Worm (Caenorhabditis elegans) whole organism, L1 larva: Measurements from ENCODE around the gene T25B9.11.

Source experiments
- aha-1 ChIP-seq: fragments of 150-350 bp; optimal IDR thresholded peaks from 2 replicates; lab custom pipeline; 2014; ENCODE audit warnings: missing biosample characterization, missing genetic modification characterization
- irx-1 ChIP-seq: sonication (generic microtip); optimal IDR thresholded peaks from 2 replicates; lab custom pipeline; 2016; ENCODE audit warnings: missing genetic modification characterization, missing compliant biosample characterization
- lin-14 ChIP-seq: fragments of 200-800 bp; sonication (Bioruptor generic); optimal IDR thresholded peaks from 2 replicates; lab custom pipeline; 2018; ENCODE audit warnings: mild to moderate bottlenecking, missing genetic modification characterization, moderate library complexity, missing compliant biosample characterization
- lin-35 ChIP-seq, 2 experiments: fragments of 150-350 bp; optimal IDR thresholded peaks; 2 replicates each; lab custom pipeline; 2014; ENCODE audit warnings: missing biosample characterization in 2 of 2, missing genetic modification characterization in 2 of 2, missing genetic modification reagents in 2 of 2
- lin-39 ChIP-seq: fragments of 150-350 bp; optimal IDR thresholded peaks from 2 replicates; lab custom pipeline; 2014; ENCODE audit warnings: missing biosample characterization, missing genetic modification reagents, missing genetic modification characterization
- nhr-12 ChIP-seq: sonication (generic microtip); optimal IDR thresholded peaks from 2 replicates; lab custom pipeline; 2017; ENCODE audit warnings: missing biosample characterization, missing genetic modification characterization
- nhr-237 ChIP-seq: fragments of 150-350 bp; optimal IDR thresholded peaks from 2 replicates; lab custom pipeline; 2014; ENCODE audit warnings: missing biosample characterization, missing genetic modification characterization
- nhr-76 ChIP-seq: sonication (generic microtip); optimal IDR thresholded peaks from 2 replicates; lab custom pipeline; 2017; ENCODE audit warnings: missing biosample characterization, missing genetic modification characterization
- pqm-1 ChIP-seq: sonication (generic microtip); optimal IDR thresholded peaks from 3 replicates; lab custom pipeline; 2017; ENCODE audit warnings: missing biosample characterization, missing genetic modification characterization
- skn-1 ChIP-seq: fragments of 150-350 bp; optimal IDR thresholded peaks from 2 replicates; lab custom pipeline; 2014; ENCODE audit warnings: missing biosample characterization, missing genetic modification characterization
- snpc-4 ChIP-seq: fragments of 150-350 bp; optimal IDR thresholded peaks from 2 replicates; lab custom pipeline; 2014; ENCODE audit warnings: missing biosample characterization, missing genetic modification characterization
- snu-23 ChIP-seq: sonication (generic microtip); optimal IDR thresholded peaks from 2 replicates; lab custom pipeline; 2016; ENCODE audit warnings: missing genetic modification characterization, missing compliant biosample characterization
- unc-62 ChIP-seq: fragments of 150-350 bp; optimal IDR thresholded peaks from 2 replicates; lab custom pipeline; 2014; ENCODE audit warnings: missing biosample characterization, missing genetic modification reagents, missing genetic modification characterization
- ztf-11 ChIP-seq, 2 experiments: sonication (generic microtip); optimal IDR thresholded peaks; 2 replicates each; lab custom pipeline; 2016 to 2017; ENCODE audit warnings: missing genetic modification characterization in 2 of 2, missing biosample characterization in 1 of 2, missing compliant biosample characterization in 1 of 2

ce11 chrIV:10764206-10764605 lies at the start of gene T25B9.11:
- TF ChIP-seq lin-35 (GFP tag; optimal IDR thresholded peaks at IDR 0.05; lab: Kevin White, UChicago), result no peak
- TF ChIP-seq aha-1 (tag; lab: Kevin White, UChicago), result no peak
- no peak for TF ChIP-seq pqm-1 (tag; lab: Kevin White, UChicago)
- TF ChIP-seq snu-23, result no peak
- no peak for TF ChIP-seq ztf-11 (tag; optimal IDR thresholded peaks at IDR 0.05; lab: Kevin White, UChicago)
- TF ChIP-seq unc-62 (GFP tag; lab: Kevin White, UChicago), result no peak
- TF ChIP-seq nhr-12 (tag; lab: Kevin White, UChicago), result no peak
- no peak for TF ChIP-seq skn-1 (tag; lab: Kevin White, UChicago)
- no peak for TF ChIP-seq irx-1 (tag; lab: Kevin White, UChicago)
- no peak for TF ChIP-seq nhr-76
- TF ChIP-seq nhr-237 (tag; lab: Kevin White, UChicago), result no peak
- TF ChIP-seq lin-39, result no peak
- TF ChIP-seq lin-14, result no peak
- no peak for TF ChIP-seq snpc-4 (tag; lab: Kevin White, UChicago)
